Worm (Caenorhabditis elegans) whole organism, L1 larva: Measurements from ENCODE around the gene T26A5.8.
A peak's percentile ranks its signal among the peaks of the same experiment; 100 is the strongest.

Experiments
- C16A3.4 ChIP-seq: fragments of 150-350 bp; optimal IDR thresholded peaks from 2 replicates; lab custom pipeline; 2014; ENCODE audit warnings: missing biosample characterization, missing genetic modification characterization
- C34B4.2 ChIP-seq: sonication (generic microtip); optimal IDR thresholded peaks from 2 replicates; lab custom pipeline; 2017; ENCODE audit warnings: mild to moderate bottlenecking, missing genetic modification characterization, missing compliant biosample characterization
- F16B12.6 ChIP-seq: fragments of 150-350 bp; optimal IDR thresholded peaks from 2 replicates; lab custom pipeline; 2014; ENCODE audit warnings: missing biosample characterization, missing genetic modification characterization
- Y116A8C.19 ChIP-seq: sonication (generic microtip); optimal IDR thresholded peaks from 2 replicates; lab custom pipeline; 2016; ENCODE audit warnings: missing compliant biosample characterization, missing genetic modification characterization, borderline replicate concordance
- alr-1 ChIP-seq: fragments of 200-800 bp; sonication (Bioruptor generic); optimal IDR thresholded peaks from 2 replicates; lab custom pipeline; 2018; ENCODE audit warnings: borderline replicate concordance, mild to moderate bottlenecking, missing genetic modification characterization, missing compliant biosample characterization
- aly-2 ChIP-seq: fragments of 150-350 bp; optimal IDR thresholded peaks from 2 replicates; lab custom pipeline; 2014; ENCODE audit warnings: missing biosample characterization, missing genetic modification characterization
- ama-1 ChIP-seq: fragments of 150-350 bp; optimal IDR thresholded peaks from 2 replicates; lab custom pipeline; 2014
- blmp-1 ChIP-seq: fragments of 150-350 bp; optimal IDR thresholded peaks from 2 replicates; lab custom pipeline; 2014; ENCODE audit warnings: missing biosample characterization, missing genetic modification characterization
- ceh-63 ChIP-seq: fragments of 200-800 bp; sonication (Bioruptor generic); optimal IDR thresholded peaks from 2 replicates; lab custom pipeline; 2018; ENCODE audit warnings: mild to moderate bottlenecking, missing genetic modification characterization, missing compliant biosample characterization
- ceh-88 ChIP-seq: fragments of 200-800 bp; sonication (Bioruptor generic); IDR thresholded peaks from 2 replicates; pipeline ENCODE4 v1.3.6; 2022; ENCODE audit warnings: missing genetic modification characterization, missing compliant biosample characterization
- dpl-1 ChIP-seq, 3 experiments: fragments of 150-350 bp in 2 of 3; sonication (generic microtip) in 1 of 3; optimal IDR thresholded peaks; 2 replicates each; lab custom pipeline; 2014 to 2017; ENCODE audit warnings: missing biosample characterization in 3 of 3, missing genetic modification characterization in 3 of 3, missing genetic modification reagents in 3 of 3
- dsc-1 ChIP-seq: sonication (generic microtip); optimal IDR thresholded peaks from 2 replicates; lab custom pipeline; 2016; ENCODE audit warnings: mild to moderate bottlenecking, missing genetic modification characterization, missing compliant biosample characterization
- efl-1 ChIP-seq, 4 experiments: fragments of 150-350 bp; optimal IDR thresholded peaks in 3 of 4; peaks in 1 of 4; 1 replicate in 1 of 4; 2 replicates in 3 of 4; lab custom pipeline; 2014; ENCODE audit warnings: missing biosample characterization in 2 of 4, missing genetic modification characterization in 2 of 4, missing genetic modification reagents in 2 of 4
- efl-3 ChIP-seq: fragments of 200-800 bp; sonication (Bioruptor generic); optimal IDR thresholded peaks from 2 replicates; lab custom pipeline; 2018; ENCODE audit warnings: mild to moderate bottlenecking, missing genetic modification characterization, missing compliant biosample characterization
- elt-3 ChIP-seq, 6 experiments: fragments of 150-350 bp in 1 of 6; sonication (generic microtip); optimal IDR thresholded peaks; 2 replicates each; lab custom pipeline; 2017 to 2018; ENCODE audit warnings: missing biosample characterization in 6 of 6, missing genetic modification characterization in 6 of 6, inconsistent platforms in 1 of 6
- ets-5 ChIP-seq: fragments of 200-800 bp; sonication (Bioruptor generic); IDR thresholded peaks from 2 replicates; pipeline ENCODE4 v1.3.6; 2022; ENCODE audit warnings: missing genetic modification characterization, missing compliant biosample characterization
- fkh-8 ChIP-seq: sonication (generic microtip); optimal IDR thresholded peaks from 2 replicates; lab custom pipeline; 2016; ENCODE audit warnings: mild to moderate bottlenecking, missing genetic modification characterization, missing compliant biosample characterization
- fos-1 ChIP-seq: fragments of 150-350 bp; optimal IDR thresholded peaks from 2 replicates; lab custom pipeline; 2014; ENCODE audit warnings: missing biosample characterization, missing genetic modification characterization
- grh-1 ChIP-seq: fragments of 200-800 bp; sonication (Bioruptor generic); IDR thresholded peaks from 2 replicates; pipeline ENCODE4 v1.3.6; 2022; ENCODE audit warnings: missing genetic modification reagents, missing genetic modification characterization, missing compliant biosample characterization
- hpl-2 ChIP-seq: fragments of 150-350 bp; optimal IDR thresholded peaks from 2 replicates; lab custom pipeline; 2014; ENCODE audit warnings: missing biosample characterization, missing genetic modification reagents, missing genetic modification characterization
- jun-1 ChIP-seq: fragments of 150-350 bp; optimal IDR thresholded peaks from 2 replicates; lab custom pipeline; 2014; ENCODE audit warnings: missing biosample characterization, missing genetic modification reagents, missing genetic modification characterization
- lin-13 ChIP-seq: fragments of 150-350 bp; optimal IDR thresholded peaks from 2 replicates; lab custom pipeline; 2014; ENCODE audit warnings: missing biosample characterization, missing genetic modification reagents, missing genetic modification characterization
- lin-14 ChIP-seq: fragments of 200-800 bp; sonication (Bioruptor generic); optimal IDR thresholded peaks from 2 replicates; lab custom pipeline; 2018; ENCODE audit warnings: mild to moderate bottlenecking, missing genetic modification characterization, moderate library complexity, missing compliant biosample characterization
- lin-35 ChIP-seq, 2 experiments: fragments of 150-350 bp; optimal IDR thresholded peaks; 2 replicates each; lab custom pipeline; 2014; ENCODE audit warnings: missing biosample characterization in 2 of 2, missing genetic modification characterization in 2 of 2, missing genetic modification reagents in 2 of 2
- lir-3 ChIP-seq: sonication (generic microtip); optimal IDR thresholded peaks from 2 replicates; lab custom pipeline; 2016; ENCODE audit warnings: mild to moderate bottlenecking, missing genetic modification characterization, moderate library complexity, missing compliant biosample characterization; ENCODE audit not compliant: poor library complexity
- mab-9 ChIP-seq: fragments of 200-800 bp; sonication (Bioruptor generic); IDR thresholded peaks from 2 replicates; pipeline ENCODE4 v1.3.6; 2022; ENCODE audit warnings: missing genetic modification reagents, missing genetic modification characterization, missing compliant biosample characterization
- mdl-1 ChIP-seq, 2 experiments: fragments of 150-350 bp; optimal IDR thresholded peaks; 2 replicates each; lab custom pipeline; 2014 to 2017; ENCODE audit warnings: missing biosample characterization in 2 of 2, missing genetic modification characterization in 2 of 2, inconsistent platforms in 1 of 2
- mef-2 ChIP-seq: fragments of 150-350 bp; optimal IDR thresholded peaks from 2 replicates; lab custom pipeline; 2014; ENCODE audit warnings: missing biosample characterization, missing genetic modification characterization
- mep-1 ChIP-seq: fragments of 150-350 bp; optimal IDR thresholded peaks from 2 replicates; lab custom pipeline; 2014; ENCODE audit warnings: missing biosample characterization, missing genetic modification characterization
- nhr-11 ChIP-seq: fragments of 150-350 bp; optimal IDR thresholded peaks from 2 replicates; lab custom pipeline; 2014; ENCODE audit warnings: missing biosample characterization, missing genetic modification characterization
- nhr-12 ChIP-seq: sonication (generic microtip); optimal IDR thresholded peaks from 2 replicates; lab custom pipeline; 2017; ENCODE audit warnings: missing biosample characterization, missing genetic modification characterization
- nhr-20 ChIP-seq: sonication (generic microtip); optimal IDR thresholded peaks from 2 replicates; lab custom pipeline; 2016; ENCODE audit warnings: mild to moderate bottlenecking, missing genetic modification characterization, missing compliant biosample characterization
- nhr-237 ChIP-seq: fragments of 150-350 bp; optimal IDR thresholded peaks from 2 replicates; lab custom pipeline; 2014; ENCODE audit warnings: missing biosample characterization, missing genetic modification characterization
- nhr-71 ChIP-seq: sonication (generic microtip); optimal IDR thresholded peaks from 2 replicates; lab custom pipeline; 2016; ENCODE audit warnings: mild to moderate bottlenecking, missing genetic modification characterization, moderate library complexity, missing compliant biosample characterization
- nhr-90 ChIP-seq: sonication (generic microtip); optimal IDR thresholded peaks from 2 replicates; lab custom pipeline; 2016; ENCODE audit warnings: mild to moderate bottlenecking, missing genetic modification characterization, missing compliant biosample characterization; ENCODE audit not compliant: poor library complexity
- rnt-1 ChIP-seq: sonication (generic microtip); optimal IDR thresholded peaks from 2 replicates; lab custom pipeline; 2016; ENCODE audit warnings: mild to moderate bottlenecking, missing genetic modification characterization, moderate library complexity, missing compliant biosample characterization
- snu-23 ChIP-seq: sonication (generic microtip); optimal IDR thresholded peaks from 2 replicates; lab custom pipeline; 2016; ENCODE audit warnings: missing genetic modification characterization, missing compliant biosample characterization
- sptf-1 ChIP-seq: fragments of 150-350 bp; optimal IDR thresholded peaks from 2 replicates; lab custom pipeline; 2014; ENCODE audit warnings: missing biosample characterization, missing genetic modification characterization
- sup-37 ChIP-seq: fragments of 200-800 bp; sonication (Bioruptor generic); optimal IDR thresholded peaks from 2 replicates; lab custom pipeline; 2018; ENCODE audit warnings: mild to moderate bottlenecking, missing genetic modification characterization, missing compliant biosample characterization
- swsn-7 ChIP-seq: sonication (generic microtip); optimal IDR thresholded peaks from 2 replicates; lab custom pipeline; 2016; ENCODE audit warnings: missing genetic modification characterization, missing compliant biosample characterization
- tbx-2 ChIP-seq: sonication (generic microtip); optimal IDR thresholded peaks from 2 replicates; lab custom pipeline; 2016; ENCODE audit warnings: missing genetic modification characterization, missing compliant biosample characterization
- tlp-1 ChIP-seq: fragments of 150-350 bp; optimal IDR thresholded peaks from 2 replicates; lab custom pipeline; 2014; ENCODE audit warnings: missing biosample characterization, missing genetic modification characterization
- unc-130 ChIP-seq: fragments of 150-350 bp; optimal IDR thresholded peaks from 2 replicates; lab custom pipeline; 2017; ENCODE audit warnings: missing biosample characterization, missing genetic modification characterization, inconsistent platforms
- unc-86 ChIP-seq: sonication (generic microtip); optimal IDR thresholded peaks from 2 replicates; lab custom pipeline; 2016; ENCODE audit warnings: missing genetic modification characterization, missing compliant biosample characterization
- zip-4 ChIP-seq: fragments of 200-800 bp; sonication (Bioruptor generic); optimal IDR thresholded peaks from 2 replicates; lab custom pipeline; 2018; ENCODE audit warnings: mild to moderate bottlenecking, missing genetic modification characterization, moderate library complexity, missing compliant biosample characterization

T26A5.8 gene

ce11 chrIII:6452278-6452677, 10.4 kb downstream of the T26A5.8 start, which contains the start of gene set-1:
set-1 (minus strand) TSS chrIII:6452378.
- TF ChIP-seq ceh-63 (GFP tag; lab: Kevin White, UChicago) (no peak), ama-1 (lab: Kevin White, UChicago) (no peak), mep-1 (no peak), lin-35 (GFP tag; optimal IDR thresholded peaks at IDR 0.05; lab: Kevin White, UChicago) (no peak), blmp-1 (tag; lab: Kevin White, UChicago) (no peak), ceh-88 (GFP tag; lab: Robert Waterston, UW) (no peak), hpl-2 (GFP tag; lab: Kevin White, UChicago) (no peak), sup-37 (GFP tag; lab: Kevin White, UChicago) (no peak), mef-2 (tag; lab: Kevin White, UChicago) (no peak), efl-3 (GFP tag; lab: Kevin White, UChicago) (no peak), lin-14 (GFP tag; lab: Kevin White, UChicago) (no peak), rnt-1 (no peak), nhr-237 (tag; lab: Kevin White, UChicago) (no peak), lir-3 (tag; lab: Kevin White, UChicago) (no peak), ets-5 (GFP tag; lab: Robert Waterston, UW) (no peak), alr-1 (no peak), nhr-71 (tag; lab: Kevin White, UChicago) (no peak), jun-1 (tag; lab: Kevin White, UChicago) (no peak), dpl-1 (GFP tag; optimal IDR thresholded peaks at IDR 0.05; lab: Kevin White, UChicago) (no peak), mab-9 (GFP tag; lab: Robert Waterston, UW) (no peak)

- TF ChIP-seq aly-2 (tag; lab: Kevin White, UChicago) (no peak), dsc-1 (no peak), snu-23 (GFP tag; lab: Kevin White, UChicago) (no peak), mdl-1 (tag; optimal IDR thresholded peaks at IDR 0.05; lab: Kevin White, UChicago) (no peak), mep-1 (no peak), mef-2 (tag; lab: Kevin White, UChicago) (no peak), sptf-1 (tag; lab: Kevin White, UChicago) (no peak), C16A3.4 (tag; lab: Kevin White, UChicago) (no peak)
Measured at ce11 chrIII:6450596-6450995, 12.1 kb downstream of the T26A5.8 start, which contains the start of gene T26A5.6. T26A5.6 (minus strand) TSS chrIII:6450696.

- TF ChIP-seq efl-1 (optimal IDR thresholded peaks at IDR 0.05; lab: Kevin White, UChicago) (no peak), efl-1 (GFP tag; optimal IDR thresholded peaks at IDR 0.05 in 1 of 2; lab: Kevin White, UChicago) (peak in 1 of 2 experiments; percentile 12), fkh-8 (tag; lab: Kevin White, UChicago) (no peak)
Measured at ce11 chrIII:6449854-6450253, 12.8 kb downstream of the T26A5.8 start.

- peak; percentile 45 for TF ChIP-seq nhr-90 (tag; lab: Kevin White, UChicago)
- TF ChIP-seq unc-86 (tag; lab: Kevin White, UChicago), result no peak
- TF ChIP-seq grh-1 (GFP tag; lab: Robert Waterston, UW), result no peak
- peak; percentile 27 for TF ChIP-seq lin-13 (GFP tag; lab: Kevin White, UChicago)
- peak; percentile 69 for TF ChIP-seq blmp-1 (tag; lab: Kevin White, UChicago)
- peak; percentile 13 to 49 for TF ChIP-seq lin-35 (GFP tag; optimal IDR thresholded peaks at IDR 0.05; lab: Kevin White, UChicago)
- TF ChIP-seq fos-1 (tag; lab: Kevin White, UChicago), result no peak
- TF ChIP-seq nhr-12 (tag; lab: Kevin White, UChicago), result no peak
- TF ChIP-seq nhr-11 (tag; lab: Kevin White, UChicago), result peak; percentile 34
- TF ChIP-seq mep-1, result peak; percentile 48
- TF ChIP-seq elt-3 (tag; optimal IDR thresholded peaks at IDR 0.05; lab: Kevin White, UChicago), result peak in 1 of 6 experiments; percentile 49
- TF ChIP-seq rnt-1, result peak; percentile 51
- TF ChIP-seq lin-14 (GFP tag; lab: Kevin White, UChicago), result peak; percentile 76
- no peak for TF ChIP-seq zip-4 (GFP tag; lab: Kevin White, UChicago)
- TF ChIP-seq F16B12.6 (tag; lab: Kevin White, UChicago), result no peak
- TF ChIP-seq C16A3.4 (tag; lab: Kevin White, UChicago), result peak; percentile 16
- peak in 2 of 3 experiments; percentile 17 to 36 for TF ChIP-seq dpl-1 (GFP tag; optimal IDR thresholded peaks at IDR 0.05; lab: Kevin White, UChicago)
- TF ChIP-seq C34B4.2 (tag; lab: Kevin White, UChicago), result no peak
- peak in 1 of 2 experiments; percentile 1 for TF ChIP-seq efl-1 (optimal IDR thresholded peaks at IDR 0.05; lab: Kevin White, UChicago)
- TF ChIP-seq efl-1 (GFP tag; optimal IDR thresholded peaks at IDR 0.05 in 1 of 2; lab: Kevin White, UChicago), result no peak
- no peak for TF ChIP-seq tlp-1 (tag; lab: Kevin White, UChicago)
- peak; percentile 67 for TF ChIP-seq nhr-71 (tag; lab: Kevin White, UChicago)
- no peak for TF ChIP-seq swsn-7 (tag; lab: Kevin White, UChicago)
- TF ChIP-seq tbx-2 (tag; lab: Kevin White, UChicago), result peak; percentile 12
- no peak for TF ChIP-seq Y116A8C.19 (tag; lab: Kevin White, UChicago)
- peak; percentile 77 for TF ChIP-seq nhr-20 (tag; lab: Kevin White, UChicago)
- TF ChIP-seq mdl-1 (tag; optimal IDR thresholded peaks at IDR 0.05; lab: Kevin White, UChicago), result peak in 1 of 2 experiments; percentile 66
- TF ChIP-seq unc-130 (tag; lab: Kevin White, UChicago), result no peak
Measured at ce11 chrIII:6447521-6447920, 15.1 kb downstream of the T26A5.8 start.
